Fruit fly (Drosophila melanogaster) ovary, adult (tissue): ENCODE data around the gene CG4375.
A peak's percentile ranks its signal among the peaks of the same experiment; 100 is the strongest.

Experiments
- CG17801 ChIP-seq: fragments of 200-800 bp; optimal IDR thresholded peaks from 2 replicates; lab custom pipeline; 2019; ENCODE audit warnings: missing biosample characterization, mild to moderate bottlenecking, missing genetic modification characterization, moderate library complexity; ENCODE audit not compliant: partially characterized antibody

CG4375 gene

DNA sequence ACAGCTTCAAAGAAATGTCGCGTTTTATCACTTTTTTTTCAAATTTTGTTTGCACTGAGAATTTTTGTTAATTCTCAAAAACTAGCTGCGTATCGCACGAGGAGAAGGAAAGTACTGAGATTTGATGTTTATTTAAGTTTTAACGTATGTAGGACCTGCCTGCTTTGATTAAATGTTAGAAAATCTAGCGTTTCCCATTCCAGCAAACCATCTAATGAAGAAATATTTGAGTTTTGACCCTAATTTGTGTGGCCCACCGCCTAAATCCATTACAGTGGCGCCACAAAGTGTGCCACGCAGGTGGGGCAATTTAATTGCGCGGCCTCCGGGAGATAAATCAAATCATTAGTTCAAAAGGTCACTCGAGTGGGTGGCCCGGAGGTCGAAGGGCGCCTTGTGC, at the start of gene CG4375:
CG4375 (minus strand) TSS at position 101 of the 400 bp plus-strand sequence.
- TF ChIP-seq CG17801 = no peak

DNA sequence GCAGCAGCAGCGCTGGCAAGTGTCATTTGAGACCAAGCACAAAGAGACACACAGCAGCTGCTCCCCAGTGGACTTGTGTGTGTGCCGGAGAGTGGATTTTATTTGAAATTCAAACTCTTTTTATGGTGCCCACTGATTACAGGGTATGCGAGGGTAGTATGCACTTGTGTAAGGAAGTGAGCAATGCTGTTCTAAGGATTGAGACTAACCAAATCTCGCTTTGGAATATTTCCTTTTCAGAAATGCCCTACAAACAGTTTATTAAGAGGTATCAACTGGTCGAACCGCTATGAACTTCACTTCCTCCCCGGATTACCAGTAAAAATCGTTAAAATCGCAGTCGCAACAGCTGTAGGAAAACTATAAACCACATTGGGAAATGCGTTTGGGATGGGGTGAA, 49.1 kb upstream of the CG4375 start:
- peak; percentile 0 for TF ChIP-seq CG17801

DNA sequence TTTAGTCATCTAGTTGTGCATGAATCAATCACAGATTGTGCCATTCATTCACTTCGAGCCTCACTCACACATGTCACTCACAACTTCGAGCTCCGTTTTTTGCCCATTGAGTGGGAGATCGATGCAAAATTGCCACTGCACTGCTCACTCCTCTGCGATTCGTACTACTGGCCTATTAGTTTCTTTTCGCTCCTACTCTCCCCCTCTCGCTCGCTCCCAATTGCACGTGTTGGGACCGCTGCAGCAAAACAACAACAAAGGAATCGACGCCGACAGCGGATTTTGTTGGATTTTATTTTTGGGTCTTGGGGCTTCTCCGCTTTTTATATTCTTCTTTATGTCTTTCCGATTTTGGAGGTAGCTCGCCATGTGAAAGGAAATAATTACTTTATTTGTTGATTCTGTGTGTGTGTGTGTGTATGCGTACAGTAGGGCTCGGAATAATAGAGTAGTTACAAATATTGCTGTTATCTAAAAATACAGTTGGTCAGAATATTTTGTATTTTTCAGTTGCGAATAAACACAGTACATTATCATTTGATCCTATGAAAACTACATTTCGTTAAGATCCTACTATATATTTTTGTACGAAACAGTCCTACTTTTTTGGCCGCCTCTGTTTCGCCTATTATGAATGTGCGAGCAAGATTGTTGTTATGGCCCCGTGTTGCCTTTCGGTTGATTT, 47.6 kb upstream of the CG4375 start:
- TF ChIP-seq CG17801 = no peak

DNA sequence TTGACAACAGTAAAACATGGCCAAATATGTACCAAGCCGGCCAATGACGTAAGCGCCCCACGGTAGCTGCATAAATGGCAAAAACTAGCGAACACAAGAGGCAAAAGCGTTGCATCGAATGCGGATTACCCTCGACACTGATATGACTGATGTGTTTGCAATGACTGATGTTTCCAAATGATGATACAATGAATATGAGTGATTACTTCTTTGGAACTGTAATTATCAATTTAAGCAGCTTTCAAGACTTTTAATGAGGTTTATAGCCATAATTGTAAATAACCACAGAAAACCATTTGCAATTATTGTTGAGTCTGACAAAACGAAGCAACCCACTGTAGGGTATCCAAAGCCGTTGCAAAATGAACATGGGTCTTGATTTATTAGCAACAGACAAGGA, 46.8 kb upstream of the CG4375 start:
- TF ChIP-seq CG17801 = peak; percentile 48

DNA sequence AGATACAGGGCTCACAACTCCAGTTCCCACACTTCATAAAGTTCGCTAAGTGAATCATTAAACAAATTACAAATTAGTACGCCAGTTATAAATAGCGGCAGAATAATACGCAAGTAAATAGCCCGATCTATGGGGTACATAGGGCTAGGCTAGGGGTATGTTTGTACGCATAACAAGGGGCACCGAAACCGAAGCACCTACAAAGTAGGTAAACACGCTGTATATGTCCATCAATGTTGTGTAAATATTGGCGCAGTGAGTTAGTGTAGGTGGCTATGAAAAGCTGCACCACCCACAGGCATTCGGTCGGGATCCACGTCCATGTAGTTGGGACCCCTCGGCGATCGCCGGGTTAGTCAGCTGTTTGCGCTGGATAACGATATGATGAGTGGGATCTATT, 45.5 kb upstream of the CG4375 start:
- TF ChIP-seq CG17801 = no peak

DNA sequence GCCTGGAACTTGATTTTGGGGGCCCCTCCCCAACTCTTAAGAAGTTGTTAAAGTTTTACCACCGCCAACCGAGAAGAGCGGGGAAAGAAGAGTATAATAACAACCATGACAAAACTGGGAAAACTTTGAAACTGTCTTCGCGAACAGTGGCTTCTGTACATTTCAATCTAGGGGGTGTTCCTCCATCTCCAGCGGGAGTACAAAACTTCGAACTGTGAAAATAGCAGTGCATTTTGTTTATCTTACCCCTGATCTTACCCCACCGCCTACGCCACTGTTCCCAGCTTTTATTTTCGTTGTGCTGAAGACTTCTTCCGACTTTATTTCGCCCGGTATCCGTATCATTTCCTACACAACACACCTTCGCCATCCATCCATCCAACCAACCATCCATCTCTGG, 44.2 kb upstream of the CG4375 start:
- TF ChIP-seq CG17801 = no peak

DNA sequence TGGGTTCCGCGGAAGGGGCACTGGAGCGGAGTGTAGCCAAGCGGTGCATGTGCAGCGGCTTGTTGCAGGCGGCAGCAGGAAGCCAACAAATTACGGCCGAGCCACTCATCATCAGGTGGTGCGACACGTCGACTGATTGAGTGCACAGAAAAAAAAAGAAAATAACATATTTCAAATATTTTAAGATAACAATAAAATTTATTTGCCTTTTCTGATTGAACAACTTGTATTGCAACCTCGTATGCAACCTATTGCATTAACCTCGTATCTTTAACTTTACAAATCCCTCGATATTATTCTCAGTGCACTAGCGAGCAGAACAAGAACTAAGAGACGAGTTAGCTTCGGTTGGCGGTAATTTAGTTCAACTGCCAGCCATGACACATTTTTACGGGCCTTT, 43.6 kb upstream of the CG4375 start:
- peak; percentile 24 for TF ChIP-seq CG17801

DNA sequence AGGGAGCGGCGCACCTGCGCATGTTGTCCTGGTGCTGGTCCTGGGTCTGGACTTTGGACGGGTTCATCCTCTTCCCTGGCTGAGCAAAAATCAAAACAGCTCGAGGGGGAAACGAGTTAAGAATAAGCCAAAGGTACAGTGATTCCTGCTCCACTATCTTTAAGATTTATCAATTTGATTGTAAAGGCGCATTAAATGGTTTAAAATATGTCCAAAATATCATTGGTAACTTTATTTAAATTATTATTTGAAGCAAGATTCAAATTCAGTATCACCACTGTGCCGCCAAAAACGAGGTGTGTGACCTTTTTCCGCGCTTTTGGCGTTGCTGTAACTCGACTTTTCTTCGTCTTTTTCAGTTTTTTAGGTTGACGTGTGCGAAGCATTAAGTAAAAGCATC, 42.8 kb upstream of the CG4375 start:
- TF ChIP-seq CG17801 = peak; percentile 1

DNA sequence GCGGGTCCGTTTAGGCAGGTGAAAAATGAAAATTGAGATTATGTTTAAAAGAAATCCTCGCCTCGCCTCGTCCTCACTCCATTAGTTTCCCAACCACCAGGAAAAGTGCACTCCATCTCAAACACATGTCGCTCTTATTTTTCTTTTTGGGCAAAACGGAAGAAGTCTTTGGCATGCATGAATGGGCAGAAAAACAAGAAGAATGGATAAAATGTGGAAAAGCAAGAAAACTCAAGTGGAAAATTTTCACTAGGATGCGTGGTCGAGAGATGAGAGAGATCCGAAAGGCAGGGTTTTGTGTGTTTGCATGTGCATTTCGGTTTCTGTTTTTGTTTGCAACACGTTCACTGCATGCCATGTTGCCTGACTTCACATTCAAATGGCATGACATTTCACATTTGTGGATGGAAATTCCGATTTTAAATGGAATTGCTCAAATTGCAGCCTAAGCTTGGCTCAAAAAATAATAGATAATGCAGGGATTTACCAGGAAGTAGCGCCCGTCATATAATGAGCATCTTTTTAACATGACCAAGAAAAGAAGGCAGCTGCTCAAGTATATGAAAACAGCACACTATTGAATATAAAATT, 41.9 kb upstream of the CG4375 start:
- TF ChIP-seq CG17801 = no peak

DNA sequence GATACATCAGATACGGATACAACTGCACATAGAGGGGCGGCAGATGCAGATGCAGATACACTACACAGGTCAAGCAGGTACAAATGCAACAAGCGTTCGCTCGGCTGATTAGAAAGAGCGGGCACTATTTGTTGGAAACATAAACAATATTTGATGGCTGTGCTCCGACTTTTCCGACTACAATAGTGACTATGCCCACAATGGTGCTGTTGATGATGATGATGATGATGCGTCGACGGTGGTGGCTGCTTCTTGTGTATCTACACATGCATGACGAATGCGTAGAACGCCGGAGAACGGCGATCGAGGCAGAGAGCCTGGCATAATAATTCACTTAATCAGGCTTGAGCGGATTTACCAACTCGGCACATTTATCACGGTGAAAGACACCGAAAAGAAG, 41.3 kb upstream of the CG4375 start:
- TF ChIP-seq CG17801 = no peak

DNA sequence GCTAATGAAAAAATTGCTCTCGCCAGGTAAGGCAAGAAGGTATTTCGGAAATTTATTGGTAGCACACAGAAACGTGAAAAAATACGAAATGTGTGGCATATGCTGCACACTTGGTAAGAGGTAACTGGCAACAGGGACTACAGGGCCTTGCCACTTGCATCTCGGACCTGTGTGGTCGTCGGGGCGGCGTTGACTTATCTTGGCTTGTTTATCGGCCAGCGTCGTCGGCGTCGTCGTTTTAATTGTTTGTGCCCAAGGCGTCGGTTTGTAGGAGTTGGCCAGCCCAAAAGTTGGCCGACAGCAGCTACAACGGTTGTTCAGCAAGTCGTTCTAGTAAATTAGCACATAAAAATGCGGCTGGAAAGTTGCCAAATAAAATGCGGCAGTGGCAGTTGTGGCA, 39.6 kb upstream of the CG4375 start:
- TF ChIP-seq CG17801 = no peak

DNA sequence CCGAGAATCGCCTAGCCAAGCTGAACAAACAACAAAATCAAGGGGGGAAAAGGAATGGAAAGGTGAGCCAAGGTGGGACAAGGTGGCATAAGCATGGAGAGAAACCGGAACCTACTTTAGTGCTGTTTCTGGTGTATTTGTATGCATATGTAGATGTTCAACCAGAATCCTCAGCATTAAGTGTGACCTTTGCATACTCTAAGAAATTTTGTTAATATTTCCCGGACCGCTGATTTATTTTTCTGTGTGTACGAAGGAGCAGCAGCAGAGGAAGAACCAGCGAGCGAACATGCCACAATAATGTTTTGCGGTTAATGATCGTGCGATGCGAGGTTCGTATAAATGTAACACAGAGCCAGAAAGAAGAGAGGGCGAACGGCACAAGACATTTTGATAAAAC, 38.3 kb upstream of the CG4375 start:
- TF ChIP-seq CG17801 = no peak

DNA sequence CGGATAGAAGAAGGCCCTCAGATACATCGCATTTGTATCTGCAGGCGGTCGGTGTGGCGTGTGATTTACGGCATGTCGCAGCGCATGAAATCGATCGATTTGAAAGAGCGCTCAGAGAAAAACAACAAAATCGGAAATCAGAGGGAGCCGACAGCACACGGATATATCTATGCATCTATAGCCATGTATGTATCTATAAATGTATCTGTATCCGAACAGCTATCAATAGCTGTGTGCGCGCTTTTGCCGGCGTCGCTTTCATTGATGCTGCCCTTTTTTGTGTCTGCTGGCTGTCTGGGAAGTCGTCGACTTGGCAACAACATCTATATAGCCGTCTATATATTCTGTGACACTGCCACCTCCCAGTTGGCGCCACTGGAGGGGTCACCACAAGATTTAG, 37.8 kb upstream of the CG4375 start:
- TF ChIP-seq CG17801 = no peak

DNA sequence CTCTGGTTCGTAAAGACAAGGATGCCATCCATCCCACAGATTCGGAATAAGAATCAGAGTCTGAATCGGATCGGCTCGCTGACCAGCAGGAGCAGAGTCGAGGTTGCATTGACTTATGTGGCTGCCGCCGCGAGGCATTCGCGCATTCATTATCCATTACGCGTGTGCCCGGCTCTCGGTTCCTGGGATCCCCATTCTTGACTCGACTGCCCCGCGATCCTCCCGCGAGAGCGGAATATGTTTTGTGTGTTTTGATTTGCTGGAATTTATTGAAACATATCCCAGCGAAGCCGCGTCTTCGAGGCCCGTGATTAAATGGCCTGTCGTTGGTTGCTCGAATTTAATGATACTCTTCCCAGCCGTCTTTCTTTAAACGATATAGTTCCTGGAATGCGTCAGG, 37.0 kb upstream of the CG4375 start:
- TF ChIP-seq CG17801 = no peak

DNA sequence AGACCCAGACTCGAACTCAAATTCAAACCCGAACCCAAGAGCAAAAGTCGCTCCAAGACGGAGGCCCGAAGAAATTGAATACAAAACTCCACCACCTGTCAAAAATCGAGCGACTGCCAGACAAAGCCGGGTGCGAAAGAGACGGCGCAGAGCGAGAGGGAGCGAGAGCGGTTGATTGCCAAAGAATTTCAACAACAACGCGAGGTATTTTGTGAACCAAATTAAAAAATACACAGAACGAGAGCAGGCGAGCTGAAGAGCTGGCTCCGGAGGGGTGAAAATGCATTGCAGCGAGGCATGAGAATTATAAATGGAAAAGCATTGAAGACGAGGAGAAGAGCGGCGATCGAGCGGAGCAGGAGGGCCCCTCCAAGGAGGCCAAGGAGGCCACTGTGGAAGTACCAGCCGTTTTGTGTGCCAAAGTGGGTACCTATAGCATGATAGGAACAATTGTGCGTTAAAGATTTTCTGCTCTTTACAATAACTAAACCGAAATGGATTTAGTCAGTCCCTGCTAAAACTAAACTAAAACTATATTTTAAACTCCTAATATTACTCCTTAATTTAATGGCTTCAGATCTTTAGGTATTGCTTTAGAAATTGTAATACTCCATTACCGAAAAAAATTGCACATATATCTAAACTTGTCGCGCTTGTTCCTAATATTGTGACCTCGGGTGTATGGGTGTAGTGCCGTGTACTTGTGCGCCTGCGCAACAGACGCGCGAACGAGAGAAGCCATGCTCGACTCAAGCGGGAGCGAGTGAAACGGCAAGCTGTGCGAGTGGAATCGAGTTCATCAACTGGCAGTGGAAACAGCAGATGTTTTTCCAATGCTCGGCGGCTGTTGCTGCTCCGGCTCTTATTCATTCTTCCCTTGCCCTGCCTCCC, 36.0 kb upstream of the CG4375 start:
- TF ChIP-seq CG17801 = no peak

DNA sequence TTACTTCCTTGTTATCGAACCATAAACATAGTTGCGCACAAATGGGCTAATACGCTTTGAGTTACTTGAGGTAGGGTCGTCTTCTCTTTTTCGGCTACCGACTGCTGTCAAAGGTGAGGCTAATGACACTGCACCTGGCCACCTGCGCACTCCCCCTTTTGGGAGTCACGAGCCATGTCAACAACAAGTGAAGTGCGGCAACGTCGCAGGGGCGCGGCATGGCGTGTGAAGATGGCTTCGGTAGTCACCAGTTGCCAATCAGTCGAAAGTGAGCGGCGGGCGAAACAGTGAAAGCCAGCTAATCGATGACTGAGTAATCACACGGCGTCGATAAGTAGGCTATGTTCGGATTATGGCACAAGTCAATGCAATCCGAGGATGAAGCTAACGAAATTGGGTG, 30.8 kb upstream of the CG4375 start:
- no peak for TF ChIP-seq CG17801

DNA sequence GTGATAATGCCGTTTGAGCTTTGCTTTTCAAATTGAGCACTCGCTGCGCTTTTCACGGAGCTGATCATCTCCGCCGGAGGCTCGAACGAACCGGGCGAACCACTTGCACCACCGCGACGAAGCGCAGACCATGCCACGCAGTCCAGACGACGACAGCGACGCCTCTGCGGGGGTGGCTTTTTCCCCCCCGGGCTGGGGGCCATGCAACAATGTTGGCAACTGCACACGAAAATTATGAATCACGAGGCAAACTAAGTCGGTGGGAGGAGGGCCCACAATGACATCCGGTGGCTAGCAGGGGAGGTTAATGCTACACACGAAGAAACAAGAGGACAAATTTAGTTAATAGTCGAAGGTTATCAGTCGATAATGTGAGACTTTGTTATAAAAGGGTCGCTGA, 29.9 kb upstream of the CG4375 start:
- TF ChIP-seq CG17801 = no peak

DNA sequence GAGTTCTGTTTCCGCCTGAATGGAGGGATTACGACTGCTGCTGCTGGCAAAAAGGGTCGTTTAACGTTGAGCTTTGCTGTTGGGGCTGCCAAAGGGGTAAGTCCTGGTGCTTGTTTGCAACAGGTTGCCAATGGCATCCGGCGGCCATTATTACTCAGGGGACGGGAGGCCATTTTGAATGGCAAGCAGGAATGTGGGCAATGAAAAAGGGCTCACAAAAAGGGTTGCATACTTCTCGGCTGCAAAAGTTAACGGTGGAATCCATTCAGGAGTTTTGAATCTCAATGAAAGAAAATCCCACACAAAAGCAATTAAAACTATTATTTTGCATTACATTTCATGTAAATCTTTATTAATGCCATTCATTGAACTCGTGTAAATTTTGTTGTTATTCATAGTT, 22.7 kb upstream of the CG4375 start:
- no peak for TF ChIP-seq CG17801
